Fruit fly (Drosophila melanogaster): ENCODE results near the gene CG15522.

- TF ChIP-seq tai (GFP tag; optimal IDR thresholded peaks at IDR 0.05) (no peak), pan (optimal IDR thresholded peaks at IDR 0.05) (no peak), Dif (GFP tag; optimal IDR thresholded peaks at IDR 0.05; ENCODE audit: partially characterized antibody) (no peak), jim (GFP tag; optimal IDR thresholded peaks at IDR 0.05) (no peak), Mio (GFP tag; optimal IDR thresholded peaks at IDR 0.05) (no peak), Hr83 (GFP tag; optimal IDR thresholded peaks at IDR 0.05; ENCODE audit: poor library complexity, severe bottlenecking) (no peak), psq (GFP tag; optimal IDR thresholded peaks at IDR 0.05) (no peak), Jra (GFP tag; optimal IDR thresholded peaks at IDR 0.05) (no peak), sv (GFP tag; optimal IDR thresholded peaks at IDR 0.05) (no peak), HLH106 (tag; optimal IDR thresholded peaks at IDR 0.05) (no peak), Hr78 (GFP tag; optimal IDR thresholded peaks at IDR 0.05) (no peak), h (GFP tag; optimal IDR thresholded peaks at IDR 0.05) (no peak)
Observed at dm6 chr3R:29959329-29959728, 32.3 kb downstream of the CG15522 start.

Data from whole organism, wandering third instar larva.